Fruit fly (Drosophila melanogaster) whole organism, embryonic: ENCODE measurements around the gene Tusp.

Experiments
- Atf-2 ChIP-seq: fragments of 200-800 bp; sonication (Bioruptor generic); optimal IDR thresholded peaks from 2 replicates; lab custom pipeline; 2016; ENCODE audit warnings: missing biosample characterization, missing genetic modification characterization
- Awh ChIP-seq: fragments of 200-800 bp; sonication (Bioruptor generic); IDR thresholded peaks from 2 replicates; pipeline ENCODE4, ENCODE4 v1.3.6; 2022; ENCODE audit warnings: missing biosample characterization, missing genetic modification characterization
- C15 ChIP-seq: fragments of 200-800 bp; sonication (Bioruptor generic); IDR thresholded peaks from 3 replicates; pipeline ENCODE4 v1.3.6; 2022; ENCODE audit warnings: missing biosample characterization, missing genetic modification characterization
- CG10366 ChIP-seq: fragments of 200-800 bp; sonication (Bioruptor generic); IDR thresholded peaks from 2 replicates; pipeline ENCODE4 v1.3.6; 2022; ENCODE audit warnings: missing biosample characterization, missing genetic modification characterization
- CG10431 ChIP-seq: fragments of 200-800 bp; sonication (Bioruptor generic); optimal IDR thresholded peaks from 3 replicates; lab custom pipeline; 2018; ENCODE audit warnings: missing biosample characterization, mild to moderate bottlenecking, missing genetic modification characterization
- CG10959 ChIP-seq: fragments of 200-800 bp; sonication (Bioruptor generic); IDR thresholded peaks from 2 replicates; pipeline ENCODE4 v1.3.6; 2022; ENCODE audit warnings: missing biosample characterization, missing genetic modification characterization
- CG11456 ChIP-seq: fragments of 200-800 bp; sonication (Bioruptor generic); IDR thresholded peaks from 3 replicates; pipeline ENCODE4 v1.3.6; 2022; ENCODE audit warnings: missing biosample characterization, missing genetic modification characterization
- CG15269 ChIP-seq: fragments of 200-800 bp; sonication (Bioruptor generic); optimal IDR thresholded peaks from 2 replicates; lab custom pipeline; 2018; ENCODE audit warnings: missing biosample characterization, mild to moderate bottlenecking, missing genetic modification characterization, moderate library complexity
- CG15514 ChIP-seq: fragments of 200-800 bp; sonication (Bioruptor generic); optimal IDR thresholded peaks from 3 replicates; lab custom pipeline; 2017; ENCODE audit warnings: missing biosample characterization, missing genetic modification characterization, mild to moderate bottlenecking, moderate library complexity, missing genetic modification reagents
- CG17912 ChIP-seq: fragments of 200-800 bp; sonication (Bioruptor generic); optimal IDR thresholded peaks from 2 replicates; lab custom pipeline; 2018; ENCODE audit warnings: missing biosample characterization, mild to moderate bottlenecking, missing genetic modification characterization
- CG34224 ChIP-seq: fragments of 200-800 bp; sonication (Bioruptor generic); IDR thresholded peaks from 3 replicates; pipeline ENCODE4 v1.3.6; 2022; ENCODE audit warnings: missing biosample characterization, missing genetic modification characterization; ENCODE audit not compliant: partially characterized antibody
- CG3847 ChIP-seq: fragments of 200-800 bp; sonication (Bioruptor generic); IDR thresholded peaks from 2 replicates; pipeline ENCODE4 v1.3.6; 2022; ENCODE audit warnings: missing biosample characterization, missing genetic modification characterization
- CG4820 ChIP-seq: fragments of 200-800 bp; sonication (Bioruptor generic); optimal IDR thresholded peaks from 3 replicates; lab custom pipeline; 2016; ENCODE audit warnings: missing biosample characterization, missing genetic modification characterization
- CG7357 ChIP-seq: fragments of 200-800 bp; sonication (Bioruptor generic); IDR thresholded peaks from 3 replicates; pipeline ENCODE4 v1.3.6; 2022; ENCODE audit warnings: missing biosample characterization, missing genetic modification characterization
- CG7372 ChIP-seq: fragments of 200-800 bp; sonication (Bioruptor generic); IDR thresholded peaks from 2 replicates; pipeline ENCODE4 v1.3.6; 2022; ENCODE audit warnings: missing biosample characterization, missing genetic modification characterization
- CG8388 ChIP-seq: fragments of 200-800 bp; sonication (Bioruptor generic); optimal IDR thresholded peaks from 2 replicates; lab custom pipeline; 2019; ENCODE audit warnings: missing biosample characterization, mild to moderate bottlenecking, missing genetic modification characterization, moderate library complexity
- CG8765 ChIP-seq: fragments of 200-800 bp; sonication (Bioruptor generic); IDR thresholded peaks from 2 replicates; pipeline ENCODE4 v1.3.6; 2022; ENCODE audit warnings: missing biosample characterization, missing genetic modification characterization
- CG9797 ChIP-seq: fragments of 200-800 bp; sonication (Bioruptor generic); optimal IDR thresholded peaks from 3 replicates; lab custom pipeline; 2018; ENCODE audit warnings: missing biosample characterization, mild to moderate bottlenecking, missing genetic modification characterization
- CG9932 ChIP-seq: fragments of 200-800 bp; sonication (Bioruptor generic); IDR thresholded peaks from 2 replicates; pipeline ENCODE4 v1.3.6; 2022; ENCODE audit warnings: missing biosample characterization, missing genetic modification characterization
- Doc2 ChIP-seq: fragments of 200-800 bp; sonication (Bioruptor generic); IDR thresholded peaks from 2 replicates; pipeline ENCODE4 v1.3.6; 2022; ENCODE audit warnings: missing biosample characterization, missing genetic modification characterization
- Eip74EF ChIP-seq, 2 experiments: fragments of 200-800 bp in 1 of 2; fragments of >200 bp in 1 of 2; sonication (Bioruptor generic) in 1 of 2; optimal IDR thresholded peaks; 2 replicates each; lab custom pipeline; 2017 to 2019; ENCODE audit warnings: missing biosample characterization in 2 of 2, missing genetic modification characterization in 2 of 2, mild to moderate bottlenecking in 1 of 2, moderate library complexity in 1 of 2
- Gsc ChIP-seq: fragments of 200-800 bp; sonication (Bioruptor generic); IDR thresholded peaks from 2 replicates; pipeline ENCODE4 v1.3.6; 2022; ENCODE audit warnings: missing biosample characterization, missing genetic modification characterization
- Hsf ChIP-seq: fragments of 200-800 bp; sonication (Bioruptor generic); optimal IDR thresholded peaks from 3 replicates; lab custom pipeline; 2016; ENCODE audit warnings: missing biosample characterization, missing genetic modification characterization
- Lim3 ChIP-seq: fragments of 200-800 bp; sonication (Bioruptor generic); IDR thresholded peaks from 2 replicates; pipeline ENCODE4 v1.3.6; 2022; ENCODE audit warnings: missing biosample characterization, missing genetic modification characterization
- NC2β ChIP-seq: fragments of 200-800 bp; sonication (Bioruptor generic); optimal IDR thresholded peaks from 2 replicates; lab custom pipeline; 2016; ENCODE audit warnings: missing biosample characterization, missing genetic modification characterization
- Sox102F ChIP-seq: fragments of 200-800 bp; sonication (Bioruptor generic); optimal IDR thresholded peaks from 2 replicates; lab custom pipeline; 2018; ENCODE audit warnings: missing biosample characterization, mild to moderate bottlenecking, missing genetic modification characterization, moderate library complexity
- Trl ChIP-seq, 3 experiments: fragments of >200 bp in 2 of 3; fragments of 200-800 bp in 1 of 3; sonication (Bioruptor generic) in 1 of 3; optimal IDR thresholded peaks; 2 replicates in 1 of 3; 3 replicates in 2 of 3; lab custom pipeline; 2016 to 2017; ENCODE audit warnings: missing biosample characterization in 1 of 3, missing genetic modification characterization in 1 of 3
- YL-1 ChIP-seq: fragments of 200-800 bp; sonication (Bioruptor generic); optimal IDR thresholded peaks from 3 replicates; lab custom pipeline; 2017; ENCODE audit warnings: missing biosample characterization, mild to moderate bottlenecking, missing genetic modification characterization
- bbx ChIP-seq: fragments of 200-800 bp; sonication (Bioruptor generic); IDR thresholded peaks from 2 replicates; pipeline ENCODE4 v1.3.6; 2022; ENCODE audit warnings: missing biosample characterization, missing genetic modification characterization; ENCODE audit not compliant: partially characterized antibody
- btn ChIP-seq: fragments of 200-800 bp; sonication (Bioruptor generic); optimal IDR thresholded peaks from 2 replicates; lab custom pipeline; 2016; ENCODE audit warnings: missing biosample characterization, missing genetic modification characterization
- chn ChIP-seq: fragments of 200-800 bp; sonication (Bioruptor generic); optimal IDR thresholded peaks from 2 replicates; lab custom pipeline; 2016; ENCODE audit warnings: missing biosample characterization, missing genetic modification characterization
- crp ChIP-seq, 2 experiments: fragments of 200-800 bp; sonication (Bioruptor generic); optimal IDR thresholded peaks; 2 replicates in 1 of 2; 3 replicates in 1 of 2; lab custom pipeline; 2017; ENCODE audit warnings: missing biosample characterization in 2 of 2, missing genetic modification characterization in 2 of 2, mild to moderate bottlenecking in 1 of 2, moderate library complexity in 1 of 2
- cwo ChIP-seq: fragments of 200-800 bp; sonication (Bioruptor generic); optimal IDR thresholded peaks from 3 replicates; lab custom pipeline; 2017; ENCODE audit warnings: missing biosample characterization, missing genetic modification characterization, mild to moderate bottlenecking, moderate library complexity, missing genetic modification reagents
- dmrt11E ChIP-seq: fragments of 200-800 bp; sonication (Bioruptor generic); optimal IDR thresholded peaks from 3 replicates; lab custom pipeline; 2018; ENCODE audit warnings: missing biosample characterization, mild to moderate bottlenecking, missing genetic modification characterization, moderate library complexity
- dysf ChIP-seq: fragments of 200-800 bp; sonication (Bioruptor generic); IDR thresholded peaks from 3 replicates; pipeline ENCODE4 v1.3.6; 2022; ENCODE audit warnings: missing biosample characterization, missing genetic modification characterization
- ewg ChIP-seq: fragments of 200-800 bp; sonication (Bioruptor generic); optimal IDR thresholded peaks from 3 replicates; lab custom pipeline; 2017; ENCODE audit warnings: mild to moderate bottlenecking, missing biosample characterization, missing genetic modification reagents, missing genetic modification characterization
- eyg ChIP-seq: fragments of 200-800 bp; sonication (Bioruptor generic); optimal IDR thresholded peaks from 3 replicates; lab custom pipeline; 2016; ENCODE audit warnings: missing biosample characterization, missing genetic modification characterization
- ftz-f1 ChIP-seq: fragments of 200-800 bp; sonication (Bioruptor generic); optimal IDR thresholded peaks from 2 replicates; lab custom pipeline; 2016; ENCODE audit warnings: missing biosample characterization, missing genetic modification characterization
- gem ChIP-seq: fragments of 200-800 bp; sonication (Bioruptor generic); optimal IDR thresholded peaks from 2 replicates; lab custom pipeline; 2019; ENCODE audit warnings: missing biosample characterization, mild to moderate bottlenecking, missing genetic modification characterization, moderate library complexity
- gfzf ChIP-seq: fragments of 200-800 bp; sonication (Bioruptor generic); optimal IDR thresholded peaks from 2 replicates; lab custom pipeline; 2016; ENCODE audit warnings: missing biosample characterization, mild to moderate bottlenecking, missing genetic modification characterization, moderate library complexity
- ham ChIP-seq: fragments of 200-800 bp; sonication (Bioruptor generic); IDR thresholded peaks from 2 replicates; pipeline ENCODE4 v1.3.6; 2022; ENCODE audit warnings: missing biosample characterization, missing genetic modification characterization
- mirr ChIP-seq: fragments of 200-800 bp; sonication (Bioruptor generic); optimal IDR thresholded peaks from 3 replicates; lab custom pipeline; 2018; ENCODE audit warnings: missing biosample characterization, mild to moderate bottlenecking, missing genetic modification characterization
- nom ChIP-seq: fragments of 200-800 bp; sonication (Bioruptor generic); optimal IDR thresholded peaks from 2 replicates; lab custom pipeline; 2017; ENCODE audit warnings: missing biosample characterization, missing genetic modification characterization, mild to moderate bottlenecking, moderate library complexity, missing genetic modification reagents
- pzg ChIP-seq: fragments of 200-800 bp; sonication (Bioruptor generic); optimal IDR thresholded peaks from 3 replicates; lab custom pipeline; 2018; ENCODE audit warnings: missing biosample characterization, mild to moderate bottlenecking, missing genetic modification characterization, moderate library complexity
- ranshi ChIP-seq: fragments of 200-800 bp; sonication (Bioruptor generic); IDR thresholded peaks from 2 replicates; pipeline ENCODE4 v1.3.6; 2022; ENCODE audit warnings: missing biosample characterization, missing genetic modification characterization
- tgo ChIP-seq: fragments of 200-800 bp; sonication (Bioruptor generic); IDR thresholded peaks from 3 replicates; pipeline ENCODE4 v1.3.6; 2022; ENCODE audit warnings: missing biosample characterization, missing genetic modification characterization
- tna ChIP-seq: fragments of 200-800 bp; sonication (Bioruptor generic); IDR thresholded peaks from 2 replicates; pipeline ENCODE4 v1.3.6; 2022; ENCODE audit warnings: missing biosample characterization, missing genetic modification characterization; ENCODE audit not compliant: partially characterized antibody
- trem ChIP-seq: fragments of 200-800 bp; optimal IDR thresholded peaks from 3 replicates; lab custom pipeline; 2019; ENCODE audit warnings: missing biosample characterization, mild to moderate bottlenecking, missing genetic modification characterization, moderate library complexity
- trh ChIP-seq: fragments of 200-800 bp; sonication (Bioruptor generic); optimal IDR thresholded peaks from 2 replicates; lab custom pipeline; 2016; ENCODE audit warnings: missing biosample characterization, missing genetic modification characterization
- zen ChIP-seq: fragments of 200-800 bp; sonication (Bioruptor generic); optimal IDR thresholded peaks from 3 replicates; lab custom pipeline; 2018; ENCODE audit warnings: missing biosample characterization, mild to moderate bottlenecking, missing genetic modification characterization, moderate library complexity

Gene Tusp

DNA sequence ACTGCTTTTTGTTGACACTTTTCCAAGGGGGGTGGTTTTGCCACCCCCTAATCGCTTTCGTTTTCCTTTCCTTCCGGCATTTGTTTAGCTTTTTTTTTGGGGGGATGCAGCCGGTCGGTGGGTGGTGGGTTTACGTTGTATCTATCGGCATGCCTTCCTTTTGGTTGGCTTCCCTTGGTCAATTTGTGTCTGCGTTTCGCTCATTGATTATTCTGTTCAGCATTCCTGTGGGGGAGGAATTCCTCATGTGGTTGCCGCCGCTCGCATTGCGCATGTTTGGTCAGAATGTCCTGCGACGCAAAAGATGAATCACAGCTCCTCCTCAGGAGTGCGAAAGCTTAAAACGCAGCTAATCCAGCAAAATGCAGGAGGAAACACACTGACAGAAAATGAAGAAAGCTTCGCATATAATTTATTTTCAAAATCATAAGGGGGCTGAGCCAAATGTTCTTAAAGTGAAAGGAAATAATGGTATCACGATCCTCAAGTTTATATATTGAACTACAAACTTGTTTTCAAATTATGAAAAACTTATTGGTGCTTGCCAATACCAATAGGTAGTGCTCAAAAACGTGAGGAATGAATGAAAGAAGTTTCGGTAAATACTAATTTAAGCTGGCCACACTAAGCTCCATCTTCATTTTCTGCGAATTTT lies 44.6 kb downstream of the Tusp start, which contains the start of gene RpS10a (continued):
- TF ChIP-seq Trl (optimal IDR thresholded peaks at IDR 0.05; lab: Kevin White, UChicago): no peak
- no peak for TF ChIP-seq Trl (GFP tag; optimal IDR thresholded peaks at IDR 0.05; lab: Kevin White, UChicago)
- TF ChIP-seq ftz-f1: no peak
- no peak for TF ChIP-seq pzg
- no peak for TF ChIP-seq Hsf (GFP tag; lab: Kevin White, UChicago)
- no peak for TF ChIP-seq Doc2
- no peak for TF ChIP-seq Atf-2
- peak; percentile 1 for TF ChIP-seq gfzf (GFP tag; lab: Kevin White, UChicago)
- no peak for TF ChIP-seq CG17912
- no peak for TF ChIP-seq cwo (GFP tag; lab: Kevin White, UChicago)
- no peak for TF ChIP-seq tgo (GFP tag; lab: Robert Waterston, UW)
- no peak for TF ChIP-seq Lim3 (GFP tag; lab: Robert Waterston, UW)
- no peak for TF ChIP-seq trh (GFP tag; lab: Kevin White, UChicago)
- TF ChIP-seq CG3847 (GFP tag; lab: Robert Waterston, UW): no peak
- no peak for TF ChIP-seq CG15269 (tag; lab: Kevin White, UChicago)
- TF ChIP-seq CG8765: no peak
- no peak for TF ChIP-seq Sox102F (GFP tag; lab: Kevin White, UChicago)
- TF ChIP-seq dysf: no peak
- TF ChIP-seq NC2β (GFP tag; lab: Kevin White, UChicago): no peak
- TF ChIP-seq ranshi (GFP tag; lab: Robert Waterston, UW): no peak
- no peak for TF ChIP-seq CG8388 (GFP tag; lab: Kevin White, UChicago)
- TF ChIP-seq eyg (GFP tag; lab: Kevin White, UChicago): no peak
- TF ChIP-seq YL-1: no peak
- no peak for TF ChIP-seq tna (GFP tag; lab: Robert Waterston, UW)
- TF ChIP-seq CG10366: no peak
- TF ChIP-seq chn (GFP tag; lab: Kevin White, UChicago): no peak
- no peak for TF ChIP-seq Awh (GFP tag; lab: Robert Waterston, UW)
- TF ChIP-seq trem (tag; lab: Kevin White, UChicago): no peak
- peak; percentile 24 for TF ChIP-seq gem (tag; lab: Kevin White, UChicago)
- TF ChIP-seq CG7372 (GFP tag; lab: Robert Waterston, UW): no peak
- no peak for TF ChIP-seq nom (GFP tag; lab: Kevin White, UChicago)
- no peak for TF ChIP-seq CG9797 (GFP tag; lab: Kevin White, UChicago)
- TF ChIP-seq CG4820 (GFP tag; lab: Kevin White, UChicago): no peak
- TF ChIP-seq mirr (GFP tag; lab: Kevin White, UChicago): no peak
- TF ChIP-seq Eip74EF (GFP tag; optimal IDR thresholded peaks at IDR 0.05; lab: Kevin White, UChicago): no peak
- TF ChIP-seq CG11456: no peak
- peak; percentile 58 for TF ChIP-seq ewg (GFP tag; lab: Kevin White, UChicago)
- no peak for TF ChIP-seq dmrt11E
- TF ChIP-seq ham (GFP tag; lab: Robert Waterston, UW): no peak
- TF ChIP-seq C15 (GFP tag; lab: Robert Waterston, UW): no peak
- no peak for TF ChIP-seq Gsc (GFP tag; lab: Robert Waterston, UW)
- no peak for TF ChIP-seq zen (tag; lab: Kevin White, UChicago)
- TF ChIP-seq btn: no peak
- no peak for TF ChIP-seq CG10959 (GFP tag; lab: Robert Waterston, UW)
- TF ChIP-seq CG15514 (GFP tag; lab: Kevin White, UChicago): peak; percentile 17
- TF ChIP-seq CG7357 (GFP tag; lab: Robert Waterston, UW): no peak
- TF ChIP-seq CG34224 (GFP tag; lab: Robert Waterston, UW): no peak
- 0 out of 2 replicates have a peak, but pooled peaks have one; percentile 5 for TF ChIP-seq CG9932 (GFP tag; lab: Robert Waterston, UW)
- TF ChIP-seq bbx (GFP tag; lab: Robert Waterston, UW): peak; percentile 87
- TF ChIP-seq crp (GFP tag; optimal IDR thresholded peaks at IDR 0.05; lab: Kevin White, UChicago): no peak
- TF ChIP-seq CG10431: no peak
